ENCODE assay signal across 4 worm cellular contexts in genomic region chrII:10872541-10872940, ce11.
TF ChIP-seq lines count a peak whose summit lies in the region.

TSS of gene cyn-4 (minus strand) at chrII:10872611.
TSS of gene copz-1 (plus strand) at chrII:10872879.

TF ChIP-seq in whole organism, L2 larva, 48 proteins besides CTCF, POLR2A, EP300 and RAD21 (continued from another document):
- TF ChIP-seq skn-1 (tag; optimal IDR thresholded peaks at IDR 0.05; lab: Kevin White, UChicago), result no peak
- no peak for TF ChIP-seq nhr-23 (tag; optimal IDR thresholded peaks at IDR 0.05; lab: Kevin White, UChicago)
- TF ChIP-seq zag-1 (tag; optimal IDR thresholded peaks at IDR 0.05; lab: Kevin White, UChicago), result no peak
- TF ChIP-seq nhr-77 (tag; optimal IDR thresholded peaks at IDR 0.05; lab: Kevin White, UChicago), result no peak
- TF ChIP-seq ztf-4 (tag; optimal IDR thresholded peaks at IDR 0.05; lab: Kevin White, UChicago), result peak; percentile 44
- no peak for TF ChIP-seq lin-39 (tag; optimal IDR thresholded peaks at IDR 0.05; lab: Kevin White, UChicago)
- no peak for TF ChIP-seq blmp-1 (tag; optimal IDR thresholded peaks at IDR 0.05; lab: Kevin White, UChicago; ENCODE audit: insufficient read depth)
- no peak for TF ChIP-seq ama-1 (optimal IDR thresholded peaks at IDR 0.05; lab: Kevin White, UChicago)
- peak; percentile 60 for TF ChIP-seq nhr-21 (tag; optimal IDR thresholded peaks at IDR 0.05; lab: Kevin White, UChicago)
- TF ChIP-seq ceh-16 (tag; optimal IDR thresholded peaks at IDR 0.05; lab: Kevin White, UChicago), result peak; percentile 57
- peak; percentile 92 for TF ChIP-seq crh-2 (tag; optimal IDR thresholded peaks at IDR 0.05; lab: Kevin White, UChicago)
- no peak for TF ChIP-seq dmd-4 (tag; optimal IDR thresholded peaks at IDR 0.05; lab: Kevin White, UChicago)
- TF ChIP-seq F13H6.1 (tag; optimal IDR thresholded peaks at IDR 0.05; lab: Kevin White, UChicago), result peak; percentile 79
- no peak for TF ChIP-seq aly-2 (tag; optimal IDR thresholded peaks at IDR 0.05; lab: Kevin White, UChicago)
- TF ChIP-seq mab-5 (tag; optimal IDR thresholded peaks at IDR 0.05; lab: Kevin White, UChicago), result peak; percentile 42
- TF ChIP-seq Y55F3AM.14 (GFP tag; optimal IDR thresholded peaks at IDR 0.05; lab: Kevin White, UChicago), result no peak
- TF ChIP-seq R02D3.7 (tag; optimal IDR thresholded peaks at IDR 0.05; lab: Kevin White, UChicago), result peak; percentile 94
- TF ChIP-seq lin-11 (tag; optimal IDR thresholded peaks at IDR 0.05; lab: Kevin White, UChicago), result peak; percentile 88
- TF ChIP-seq nhr-10 (tag; optimal IDR thresholded peaks at IDR 0.05; lab: Kevin White, UChicago), result no peak
- no peak for TF ChIP-seq elt-1 (tag; optimal IDR thresholded peaks at IDR 0.05; lab: Kevin White, UChicago)
- peak; percentile 53 for TF ChIP-seq fos-1 (tag; optimal IDR thresholded peaks at IDR 0.05; lab: Kevin White, UChicago)
- no peak for TF ChIP-seq egl-27 (tag; optimal IDR thresholded peaks at IDR 0.05; lab: Kevin White, UChicago)
- no peak for TF ChIP-seq alr-1 (tag; optimal IDR thresholded peaks at IDR 0.05; lab: Kevin White, UChicago)
- no peak for TF ChIP-seq ZK546.5 (tag; optimal IDR thresholded peaks at IDR 0.05; lab: Kevin White, UChicago)
- no peak for TF ChIP-seq nhr-12 (tag; optimal IDR thresholded peaks at IDR 0.05; lab: Kevin White, UChicago)

TF ChIP-seq in whole organism, L4 larva, 104 proteins besides CTCF, POLR2A, EP300 and RAD21 (continued from another document and continues in another):
- no peak for TF ChIP-seq lir-3 (tag; optimal IDR thresholded peaks at IDR 0.05; lab: Kevin White, UChicago)
- TF ChIP-seq rbr-2 (tag; optimal IDR thresholded peaks at IDR 0.05; lab: Kevin White, UChicago), result peak; percentile 69
- peak; percentile 35 for TF ChIP-seq T20F7.1 (GFP tag; optimal IDR thresholded peaks at IDR 0.05; lab: Kevin White, UChicago)
- TF ChIP-seq zag-1 (tag; optimal IDR thresholded peaks at IDR 0.05; lab: Kevin White, UChicago), result no peak
- no peak for TF ChIP-seq egl-43 (GFP tag; IDR thresholded peaks at IDR 0.05; lab: Robert Waterston, UW)
- TF ChIP-seq hmg-1.1 (GFP tag; IDR thresholded peaks at IDR 0.05; lab: Robert Waterston, UW), result 0 out of 2 replicates have a peak, but pooled peaks have one; percentile 36
- peak; percentile 50 for TF ChIP-seq duxl-1 (tag; optimal IDR thresholded peaks at IDR 0.05; lab: Kevin White, UChicago; ENCODE audit: poor library complexity)
- TF ChIP-seq arid-1 (GFP tag; conservative IDR thresholded peaks at IDR 0.05; lab: Robert Waterston, UW), result peak; percentile 40; the same call in 1 of the 2 replicates
- no peak for TF ChIP-seq nhr-111 (GFP tag; optimal IDR thresholded peaks at IDR 0.05; lab: Kevin White, UChicago)
- no peak for TF ChIP-seq lin-29 (GFP tag; IDR thresholded peaks at IDR 0.05; lab: Robert Waterston, UW)
- TF ChIP-seq sdz-12 (GFP tag; optimal IDR thresholded peaks at IDR 0.05; lab: Kevin White, UChicago), result no peak
- no peak for TF ChIP-seq saeg-2 (GFP tag; IDR thresholded peaks at IDR 0.05; lab: Robert Waterston, UW)
- TF ChIP-seq ceh-44 (GFP tag; IDR thresholded peaks at IDR 0.05; lab: Robert Waterston, UW), result 0 out of 2 replicates have a peak, but pooled peaks have one; percentile 30
- no peak for TF ChIP-seq nhr-42 (GFP tag; IDR thresholded peaks at IDR 0.05; lab: Robert Waterston, UW)
- peak; percentile 76 for TF ChIP-seq ZK337.2 (GFP tag; IDR thresholded peaks at IDR 0.05; lab: Robert Waterston, UW)
- no peak for TF ChIP-seq F44E2.7 (GFP tag; IDR thresholded peaks at IDR 0.05; lab: Robert Waterston, UW)
- TF ChIP-seq spr-1 (tag; optimal IDR thresholded peaks at IDR 0.05; lab: Kevin White, UChicago), result peak; percentile 10
- TF ChIP-seq nhr-77 (tag; optimal IDR thresholded peaks at IDR 0.05; lab: Kevin White, UChicago), result peak; percentile 3
- no peak for TF ChIP-seq ceh-82 (tag; optimal IDR thresholded peaks at IDR 0.05; lab: Kevin White, UChicago)
- no peak for TF ChIP-seq ZK546.5 (tag; optimal IDR thresholded peaks at IDR 0.05; lab: Kevin White, UChicago)
- TF ChIP-seq daf-16 (GFP tag; optimal IDR thresholded peaks at IDR 0.05; lab: Kevin White, UChicago), result no peak
- TF ChIP-seq daf-16 (tag; optimal IDR thresholded peaks at IDR 0.05; lab: Kevin White, UChicago), result peak; percentile 51
- TF ChIP-seq ztf-11 (tag; optimal IDR thresholded peaks at IDR 0.05; lab: Kevin White, UChicago), result no peak
- peak; percentile 92 for TF ChIP-seq unc-130 (GFP tag; optimal IDR thresholded peaks at IDR 0.05; lab: Kevin White, UChicago)
- no peak for TF ChIP-seq ceh-32 (tag; optimal IDR thresholded peaks at IDR 0.05; lab: Kevin White, UChicago; ENCODE audit: poor library complexity)
- peak; percentile 23 for TF ChIP-seq F37D6.2 (tag; optimal IDR thresholded peaks at IDR 0.05; lab: Kevin White, UChicago)
- TF ChIP-seq madf-9 (GFP tag; conservative IDR thresholded peaks at IDR 0.05; lab: Robert Waterston, UW), result no peak
- TF ChIP-seq dve-1 (tag; optimal IDR thresholded peaks at IDR 0.05; lab: Kevin White, UChicago; ENCODE audit: insufficient read depth), result peak; percentile 70
- peak; percentile 32; the same call in 1 of the 2 replicates for TF ChIP-seq dmd-6 (GFP tag; IDR thresholded peaks at IDR 0.05; lab: Robert Waterston, UW)
- no peak for TF ChIP-seq Y5F2A.4 (GFP tag; optimal IDR thresholded peaks at IDR 0.05; lab: Kevin White, UChicago)
- peak; percentile 80 for TF ChIP-seq hlh-30 (tag; optimal IDR thresholded peaks at IDR 0.05; lab: Kevin White, UChicago; ENCODE audit: insufficient read depth)
- no peak for TF ChIP-seq zip-2 (tag; optimal IDR thresholded peaks at IDR 0.05; lab: Kevin White, UChicago)
- TF ChIP-seq mxl-2 (GFP tag; conservative IDR thresholded peaks at IDR 0.05; lab: Robert Waterston, UW), result no peak
- TF ChIP-seq hif-1 (tag; optimal IDR thresholded peaks at IDR 0.05; lab: Kevin White, UChicago), result peak in 1 of 2 experiments; percentile 88
- peak; percentile 38 for TF ChIP-seq lin-13 (GFP tag; optimal IDR thresholded peaks at IDR 0.05; lab: Kevin White, UChicago)
- no peak for TF ChIP-seq zfp-2 (tag; optimal IDR thresholded peaks at IDR 0.05; lab: Kevin White, UChicago)

TF ChIP-seq in whole organism, late embryonic, 69 proteins besides CTCF, POLR2A, EP300 and RAD21 (continued from another document):
- peak; percentile 78 for TF ChIP-seq tbx-7 (tag; optimal IDR thresholded peaks at IDR 0.05; lab: Kevin White, UChicago)
- no peak for TF ChIP-seq fax-1 (tag; optimal IDR thresholded peaks at IDR 0.05; lab: Kevin White, UChicago)
- peak; percentile 65 for TF ChIP-seq elt-2 (tag; optimal IDR thresholded peaks at IDR 0.05; lab: Kevin White, UChicago)
- no peak for TF ChIP-seq ceh-48 (tag; optimal IDR thresholded peaks at IDR 0.05; lab: Kevin White, UChicago)
- no peak for TF ChIP-seq ceh-30 (tag; optimal IDR thresholded peaks at IDR 0.05; lab: Kevin White, UChicago)
- no peak for TF ChIP-seq hlh-15 (tag; optimal IDR thresholded peaks at IDR 0.05; lab: Kevin White, UChicago)
- TF ChIP-seq pqm-1 (tag; optimal IDR thresholded peaks at IDR 0.05; lab: Kevin White, UChicago), result no peak
- peak; percentile 60 for TF ChIP-seq nfya-1 (tag; optimal IDR thresholded peaks at IDR 0.05; lab: Kevin White, UChicago)
- TF ChIP-seq ceh-24 (tag; optimal IDR thresholded peaks at IDR 0.05; lab: Kevin White, UChicago), result no peak
- no peak for TF ChIP-seq sox-4 (tag; optimal IDR thresholded peaks at IDR 0.05; lab: Kevin White, UChicago)
- TF ChIP-seq eyg-1 (tag; optimal IDR thresholded peaks at IDR 0.05; lab: Kevin White, UChicago), result peak; percentile 10
- TF ChIP-seq zip-5 (tag; optimal IDR thresholded peaks at IDR 0.05; lab: Kevin White, UChicago), result peak; percentile 70
- no peak for TF ChIP-seq pha-4 (tag; optimal IDR thresholded peaks at IDR 0.05; lab: Kevin White, UChicago)
- TF ChIP-seq unc-55 (GFP tag; optimal IDR thresholded peaks at IDR 0.05; lab: Kevin White, UChicago), result no peak
- no peak for TF ChIP-seq T23F11.4 (GFP tag; optimal IDR thresholded peaks at IDR 0.05; lab: Kevin White, UChicago)
- TF ChIP-seq dve-1 (tag; optimal IDR thresholded peaks at IDR 0.05; lab: Kevin White, UChicago), result no peak
- no peak for TF ChIP-seq elt-4 (tag; optimal IDR thresholded peaks at IDR 0.05; lab: Kevin White, UChicago)
- TF ChIP-seq hlh-6 (tag; optimal IDR thresholded peaks at IDR 0.05; lab: Kevin White, UChicago), result no peak
- peak; percentile 94 for TF ChIP-seq ceh-31 (tag; optimal IDR thresholded peaks at IDR 0.05; lab: Kevin White, UChicago)
- peak; percentile 69 for TF ChIP-seq ceh-14 (tag; optimal IDR thresholded peaks at IDR 0.05; lab: Kevin White, UChicago)
- TF ChIP-seq sdc-2 (tag; optimal IDR thresholded peaks at IDR 0.05; lab: Kevin White, UChicago), result no peak
- peak; percentile 73 for TF ChIP-seq unc-42 (tag; optimal IDR thresholded peaks at IDR 0.05; lab: Kevin White, UChicago)
- TF ChIP-seq unc-86 (tag; optimal IDR thresholded peaks at IDR 0.05; lab: Kevin White, UChicago), result no peak
- TF ChIP-seq K02D7.2 (tag; optimal IDR thresholded peaks at IDR 0.05; lab: Kevin White, UChicago), result no peak
- TF ChIP-seq ahr-1 (tag; optimal IDR thresholded peaks at IDR 0.05; lab: Kevin White, UChicago), result no peak
- TF ChIP-seq ztf-16 (tag; optimal IDR thresholded peaks at IDR 0.05; lab: Kevin White, UChicago), result no peak
- TF ChIP-seq pax-1 (tag; optimal IDR thresholded peaks at IDR 0.05; lab: Kevin White, UChicago), result no peak
- TF ChIP-seq ceh-22 (tag; optimal IDR thresholded peaks at IDR 0.05; lab: Kevin White, UChicago), result no peak
- no peak for TF ChIP-seq lin-11 (tag; optimal IDR thresholded peaks at IDR 0.05; lab: Kevin White, UChicago)
- TF ChIP-seq hlh-8 (tag; optimal IDR thresholded peaks at IDR 0.05; lab: Kevin White, UChicago), result peak; percentile 55
- peak; percentile 22 for TF ChIP-seq F13H6.1 (tag; optimal IDR thresholded peaks at IDR 0.05; lab: Kevin White, UChicago)

TF ChIP-seq in whole organism, mixed stage, embryonic, 35 proteins besides CTCF, POLR2A, EP300 and RAD21 (continued from another document):
- TF ChIP-seq cnd-1 (tag; optimal IDR thresholded peaks at IDR 0.05; lab: Kevin White, UChicago) (no peak), sptf-1 (tag; optimal IDR thresholded peaks at IDR 0.05; lab: Kevin White, UChicago) (peak; percentile 49), ztf-11 (tag; optimal IDR thresholded peaks at IDR 0.05; lab: Kevin White, UChicago) (no peak), mab-5 (tag; optimal IDR thresholded peaks at IDR 0.05; lab: Kevin White, UChicago) (no peak), nhr-76 (tag; optimal IDR thresholded peaks at IDR 0.05; lab: Kevin White, UChicago) (no peak)
